Worm (Caenorhabditis elegans) whole organism, L4 larva: Measurements from ENCODE around the gene C30E1.4.

Source experiments
- F10B5.3 ChIP-seq: sonication (generic microtip); optimal IDR thresholded peaks from 2 replicates; lab custom pipeline; 2016; ENCODE audit warnings: mild to moderate bottlenecking, missing genetic modification characterization, missing compliant biosample characterization
- F44E2.7 ChIP-seq: fragments of 200-800 bp; sonication (Bioruptor generic); IDR thresholded peaks from 2 replicates; pipeline ENCODE4 v2.1.2; 2022; ENCODE audit warnings: missing genetic modification characterization, missing compliant biosample characterization
- R02D3.7 ChIP-seq: fragments of 150-350 bp; sonication (generic microtip); optimal IDR thresholded peaks from 3 replicates; lab custom pipeline; 2014; ENCODE audit warnings: missing biosample characterization, missing genetic modification characterization
- Y105C5A.15 ChIP-seq: fragments of 200-800 bp; sonication (Bioruptor generic); IDR thresholded peaks from 2 replicates; pipeline ENCODE4 v1.3.6; 2022; ENCODE audit warnings: missing genetic modification characterization, missing compliant biosample characterization
- Y48G9A.11 ChIP-seq: fragments of 200-800 bp; sonication (Bioruptor generic); IDR thresholded peaks from 2 replicates; pipeline ENCODE4 v1.3.6; 2022; ENCODE audit warnings: missing genetic modification reagents, missing genetic modification characterization, missing compliant biosample characterization
- Y5F2A.4 ChIP-seq: fragments of 200-800 bp; sonication (Bioruptor generic); optimal IDR thresholded peaks from 2 replicates; lab custom pipeline; 2018; ENCODE audit warnings: mild to moderate bottlenecking, missing genetic modification characterization, missing compliant biosample characterization
- Y75B8A.6 ChIP-seq: fragments of 200-800 bp; sonication (Bioruptor generic); IDR thresholded peaks from 2 replicates; pipeline ENCODE4 v1.3.6; 2022; ENCODE audit warnings: missing genetic modification reagents, missing genetic modification characterization, missing compliant biosample characterization
- ZK546.5 ChIP-seq, 2 experiments: sonication (generic microtip); optimal IDR thresholded peaks; 2 replicates each; lab custom pipeline; 2017; ENCODE audit warnings: missing biosample characterization in 2 of 2, missing genetic modification characterization in 2 of 2
- ama-1 ChIP-seq: fragments of 150-350 bp; optimal IDR thresholded peaks from 2 replicates; lab custom pipeline; 2014; ENCODE audit warnings: inconsistent platforms, mixed read lengths
- ceh-20 ChIP-seq: fragments of 200-800 bp; sonication (Bioruptor generic); IDR thresholded peaks from 2 replicates; pipeline ENCODE4 v1.3.6; 2022; ENCODE audit warnings: missing genetic modification reagents, missing genetic modification characterization, missing compliant biosample characterization
- ceh-28 ChIP-seq: fragments of 150-350 bp; optimal IDR thresholded peaks from 2 replicates; lab custom pipeline; 2014; ENCODE audit warnings: missing biosample characterization, missing genetic modification reagents, missing genetic modification characterization
- ceh-44 ChIP-seq: fragments of 200-800 bp; sonication (Bioruptor generic); IDR thresholded peaks from 2 replicates; pipeline ENCODE4 v1.3.6; 2022; ENCODE audit warnings: missing genetic modification reagents, missing genetic modification characterization, missing compliant biosample characterization
- ceh-82 ChIP-seq: sonication (generic microtip); optimal IDR thresholded peaks from 2 replicates; lab custom pipeline; 2017; ENCODE audit warnings: missing biosample characterization, missing genetic modification characterization
- daf-12 ChIP-seq: fragments of 150-350 bp; optimal IDR thresholded peaks from 2 replicates; lab custom pipeline; 2014; ENCODE audit warnings: missing biosample characterization, missing genetic modification reagents, missing genetic modification characterization
- daf-16 ChIP-seq, 3 experiments: sonication (generic microtip); optimal IDR thresholded peaks; 2 replicates each; lab custom pipeline; 2016 to 2017; ENCODE audit warnings: missing genetic modification characterization in 3 of 3, missing genetic modification reagents in 3 of 3, mild to moderate bottlenecking in 2 of 3, missing compliant biosample characterization in 2 of 3, missing biosample characterization in 1 of 3, moderate library complexity in 1 of 3
- daf-19 ChIP-seq: fragments of 200-800 bp; sonication (Bioruptor generic); conservative IDR thresholded peaks from 2 replicates; pipeline ENCODE4 v1.3.6; 2022; ENCODE audit warnings: missing genetic modification characterization, missing compliant biosample characterization
- daf-8 ChIP-seq: fragments of 200-800 bp; sonication (Bioruptor generic); IDR thresholded peaks from 2 replicates; pipeline ENCODE4 v1.3.6; 2022; ENCODE audit warnings: missing genetic modification characterization, missing compliant biosample characterization
- dmd-8 ChIP-seq: fragments of 200-800 bp; sonication (Bioruptor generic); IDR thresholded peaks from 2 replicates; pipeline ENCODE4 v1.3.6; 2022; ENCODE audit warnings: missing genetic modification characterization, missing compliant biosample characterization
- duxl-1 ChIP-seq: sonication (generic microtip); optimal IDR thresholded peaks from 2 replicates; lab custom pipeline; 2016; ENCODE audit warnings: mild to moderate bottlenecking, missing genetic modification characterization, moderate library complexity, missing compliant biosample characterization; ENCODE audit not compliant: poor library complexity
- fkh-10 ChIP-seq: fragments of 150-350 bp; optimal IDR thresholded peaks from 2 replicates; lab custom pipeline; 2014; ENCODE audit warnings: missing biosample characterization, missing genetic modification reagents, missing genetic modification characterization
- fos-1 ChIP-seq: fragments of 150-350 bp; optimal IDR thresholded peaks from 2 replicates; lab custom pipeline; 2014; ENCODE audit warnings: missing biosample characterization, missing genetic modification characterization
- hif-1 ChIP-seq, 2 experiments: sonication (generic microtip); optimal IDR thresholded peaks; 2 replicates each; lab custom pipeline; 2016 to 2017; ENCODE audit warnings: missing compliant biosample characterization in 2 of 2, missing genetic modification characterization in 2 of 2, missing genetic modification reagents in 2 of 2, missing genotype in 2 of 2, mild to moderate bottlenecking in 1 of 2
- hmg-1.1 ChIP-seq: fragments of 200-800 bp; sonication (Bioruptor generic); IDR thresholded peaks from 2 replicates; pipeline ENCODE4 v1.3.6; 2022; ENCODE audit warnings: missing genetic modification reagents, missing genetic modification characterization, missing compliant biosample characterization
- lim-7 ChIP-seq: fragments of 200-800 bp; sonication (Bioruptor generic); IDR thresholded peaks from 2 replicates; pipeline ENCODE4 v1.3.6; 2022; ENCODE audit warnings: missing genetic modification characterization, missing compliant biosample characterization
- lin-15B ChIP-seq: fragments of 150-350 bp; sonication (generic microtip); optimal IDR thresholded peaks from 3 replicates; lab custom pipeline; 2014; ENCODE audit warnings: missing biosample characterization, missing genetic modification characterization
- lin-29 ChIP-seq: fragments of 200-800 bp; sonication (Bioruptor generic); IDR thresholded peaks from 2 replicates; pipeline ENCODE4 v1.3.6; 2022; ENCODE audit warnings: missing genetic modification reagents, missing genetic modification characterization, missing compliant biosample characterization
- lin-38 ChIP-seq: fragments of 200-800 bp; sonication (Bioruptor generic); IDR thresholded peaks from 2 replicates; pipeline ENCODE4 v1.3.6; 2022; ENCODE audit warnings: missing genetic modification reagents, missing genetic modification characterization, missing compliant biosample characterization
- lin-39 ChIP-seq: fragments of 150-350 bp; optimal IDR thresholded peaks from 2 replicates; lab custom pipeline; 2014; ENCODE audit warnings: missing biosample characterization, missing genetic modification reagents, missing genetic modification characterization
- lir-3 ChIP-seq: sonication (generic microtip); optimal IDR thresholded peaks from 2 replicates; lab custom pipeline; 2016; ENCODE audit warnings: mild to moderate bottlenecking, missing genetic modification characterization, missing compliant biosample characterization
- madf-5 ChIP-seq, 2 experiments: fragments of 200-800 bp; sonication (Bioruptor generic); IDR thresholded peaks; 2 replicates each; pipeline ENCODE4 v1.3.6; 2022; ENCODE audit warnings: missing compliant biosample characterization in 2 of 2, missing genetic modification characterization in 2 of 2
- madf-9 ChIP-seq: fragments of 200-800 bp; sonication (Bioruptor generic); conservative IDR thresholded peaks from 2 replicates; pipeline ENCODE4 v1.3.6; 2022; ENCODE audit warnings: missing genetic modification reagents, missing genetic modification characterization, missing compliant biosample characterization
- mdt-29 ChIP-seq: fragments of 200-800 bp; sonication (Bioruptor generic); IDR thresholded peaks from 2 replicates; pipeline ENCODE4 v1.3.6; 2022; ENCODE audit warnings: missing genetic modification reagents, missing genetic modification characterization, missing compliant biosample characterization
- mep-1 ChIP-seq: fragments of 150-350 bp; sonication (generic microtip); optimal IDR thresholded peaks from 3 replicates; lab custom pipeline; 2014; ENCODE audit warnings: missing biosample characterization, missing genetic modification characterization
- mes-2 ChIP-seq: sonication (generic microtip); optimal IDR thresholded peaks from 2 replicates; lab custom pipeline; 2016; ENCODE audit warnings: missing genotype, mild to moderate bottlenecking, missing genetic modification characterization, missing compliant biosample characterization; ENCODE audit not compliant: poor library complexity, severe bottlenecking
- mxl-2 ChIP-seq: fragments of 200-800 bp; sonication (Bioruptor generic); conservative IDR thresholded peaks from 2 replicates; pipeline ENCODE4 v1.3.6; 2022; ENCODE audit warnings: missing genetic modification reagents, missing genetic modification characterization, missing compliant biosample characterization
- nhr-25 ChIP-seq: sonication (generic microtip); optimal IDR thresholded peaks from 2 replicates; lab custom pipeline; 2017; ENCODE audit warnings: missing genetic modification characterization, mild to moderate bottlenecking, missing compliant biosample characterization, antibody characterized with exemption, moderate library complexity, borderline replicate concordance; ENCODE audit not compliant: insufficient read depth
- nhr-48 ChIP-seq: sonication (generic microtip); optimal IDR thresholded peaks from 2 replicates; lab custom pipeline; 2016; ENCODE audit warnings: mild to moderate bottlenecking, missing genetic modification characterization, missing compliant biosample characterization
- nhr-76 ChIP-seq: fragments of 150-350 bp; optimal IDR thresholded peaks from 2 replicates; lab custom pipeline; 2014; ENCODE audit warnings: missing biosample characterization, missing genetic modification characterization
- nhr-77 ChIP-seq: fragments of 150-350 bp; optimal IDR thresholded peaks from 2 replicates; lab custom pipeline; 2014; ENCODE audit warnings: missing biosample characterization, missing genetic modification characterization
- pha-4 ChIP-seq, 2 experiments: fragments of 150-350 bp in 1 of 2; fragments of 200-800 bp in 1 of 2; sonication (Bioruptor generic) in 1 of 2; IDR thresholded peaks in 1 of 2; optimal IDR thresholded peaks in 1 of 2; 2 replicates each; pipeline versions ENCODE4 v1.3.6 to Lab custom; 2014 to 2022; ENCODE audit warnings: missing genetic modification characterization in 2 of 2, missing genetic modification reagents in 2 of 2, missing biosample characterization in 1 of 2, missing compliant biosample characterization in 1 of 2
- php-3 ChIP-seq: fragments of 200-800 bp; sonication (Bioruptor generic); IDR thresholded peaks from 2 replicates; pipeline ENCODE4 v1.3.6; 2022; ENCODE audit warnings: missing genetic modification reagents, missing genetic modification characterization, missing compliant biosample characterization
- pqm-1 ChIP-seq: sonication (generic microtip); optimal IDR thresholded peaks from 2 replicates; lab custom pipeline; 2017; ENCODE audit warnings: missing biosample characterization, missing genetic modification characterization
- rbr-2 ChIP-seq: sonication (generic microtip); optimal IDR thresholded peaks from 2 replicates; lab custom pipeline; 2016; ENCODE audit warnings: missing genotype, missing genetic modification characterization, missing compliant biosample characterization
- skn-1 ChIP-seq: fragments of 150-350 bp; optimal IDR thresholded peaks from 2 replicates; lab custom pipeline; 2014; ENCODE audit warnings: missing biosample characterization, missing genetic modification characterization
- tag-97 ChIP-seq: fragments of 200-800 bp; sonication (Bioruptor generic); IDR thresholded peaks from 2 replicates; pipeline ENCODE4 v1.3.6; 2022; ENCODE audit warnings: missing genetic modification characterization, missing compliant biosample characterization
- unc-130 ChIP-seq: sonication (generic microtip); optimal IDR thresholded peaks from 2 replicates; lab custom pipeline; 2016; ENCODE audit warnings: missing genetic modification reagents, missing genetic modification characterization, missing compliant biosample characterization
- vab-7 ChIP-seq: fragments of 200-800 bp; sonication (Bioruptor generic); IDR thresholded peaks from 2 replicates; pipeline ENCODE4 v1.3.6; 2022; ENCODE audit warnings: missing genetic modification reagents, missing genetic modification characterization, missing compliant biosample characterization
- zfp-2 ChIP-seq: sonication (generic microtip); optimal IDR thresholded peaks from 2 replicates; lab custom pipeline; 2016; ENCODE audit warnings: mild to moderate bottlenecking, missing genetic modification characterization, missing compliant biosample characterization
- zip-11 ChIP-seq: fragments of 200-800 bp; sonication (Bioruptor generic); IDR thresholded peaks from 2 replicates; pipeline ENCODE4 v1.3.6; 2022; ENCODE audit warnings: missing genetic modification characterization, missing compliant biosample characterization
- ztf-7 ChIP-seq: fragments of 150-350 bp; optimal IDR thresholded peaks from 2 replicates; lab custom pipeline; 2014; ENCODE audit warnings: missing biosample characterization, missing genetic modification characterization

Gene C30E1.4

ce11 chrX:16930663-16931097, 6.9 kb downstream of the C30E1.4 start:
- TF ChIP-seq vab-7 (GFP tag; lab: Robert Waterston, UW) = peak; percentile 61; the same call in 1 of the 2 replicates
- TF ChIP-seq Y105C5A.15 (GFP tag; lab: Robert Waterston, UW) = no peak
- TF ChIP-seq php-3 = peak; percentile 76
- no peak for TF ChIP-seq unc-130 (GFP tag; lab: Kevin White, UChicago)
- TF ChIP-seq pqm-1 (tag; lab: Kevin White, UChicago) = no peak
- peak; percentile 70 for TF ChIP-seq pha-4 (GFP tag; IDR thresholded peaks at IDR 0.05; lab: Robert Waterston, UW)
- TF ChIP-seq pha-4 (tag; optimal IDR thresholded peaks at IDR 0.05; lab: Kevin White, UChicago) = peak; percentile 96
- TF ChIP-seq ztf-7 (tag; lab: Kevin White, UChicago) = peak; percentile 55
- TF ChIP-seq daf-19 (GFP tag; lab: Robert Waterston, UW) = no peak
- peak in 1 of 2 experiments; percentile 84 for TF ChIP-seq hif-1 (tag; optimal IDR thresholded peaks at IDR 0.05; lab: Kevin White, UChicago)
- TF ChIP-seq duxl-1 (tag; lab: Kevin White, UChicago) = peak; percentile 59
- no peak for TF ChIP-seq nhr-25 (tag; lab: Kevin White, UChicago)
- TF ChIP-seq lin-15B (tag; lab: Kevin White, UChicago) = no peak
- peak; percentile 80 for TF ChIP-seq mes-2 (tag; lab: Kevin White, UChicago)
- peak; percentile 67 for TF ChIP-seq Y48G9A.11 (GFP tag; lab: Robert Waterston, UW)
- TF ChIP-seq F44E2.7 (GFP tag; lab: Robert Waterston, UW) = peak; percentile 80; the same call in 1 of the 2 replicates
- peak; percentile 8 for TF ChIP-seq nhr-48 (tag; lab: Kevin White, UChicago)
- peak; percentile 40 for TF ChIP-seq R02D3.7 (tag; lab: Kevin White, UChicago)
- TF ChIP-seq nhr-77 = peak; percentile 94
- no peak for TF ChIP-seq fkh-10 (GFP tag; lab: Kevin White, UChicago)
- TF ChIP-seq rbr-2 (tag; lab: Kevin White, UChicago) = no peak
- peak; percentile 44 for TF ChIP-seq lin-29 (GFP tag; lab: Robert Waterston, UW)
- no peak for TF ChIP-seq skn-1 (tag; lab: Kevin White, UChicago)
- peak; percentile 70; the same call in 1 of the 2 replicates for TF ChIP-seq ceh-20 (GFP tag; lab: Robert Waterston, UW)
- TF ChIP-seq dmd-8 (GFP tag; lab: Robert Waterston, UW) = no peak
- TF ChIP-seq ZK546.5 (tag; optimal IDR thresholded peaks at IDR 0.05; lab: Kevin White, UChicago) = peak in 1 of 2 experiments; percentile 42
- no peak for TF ChIP-seq nhr-76 (tag; lab: Kevin White, UChicago)
- peak; percentile 78 for TF ChIP-seq mep-1 (tag; lab: Kevin White, UChicago)
- TF ChIP-seq ama-1 (lab: Kevin White, UChicago) = peak; percentile 99
- no peak for TF ChIP-seq fos-1 (tag; lab: Kevin White, UChicago)
- TF ChIP-seq mdt-29 (GFP tag; lab: Robert Waterston, UW) = peak; percentile 81
- TF ChIP-seq madf-5 (GFP tag; IDR thresholded peaks at IDR 0.05; lab: Robert Waterston, UW) = peak; percentile 71 to 88
- no peak for TF ChIP-seq lin-39 (tag; lab: Kevin White, UChicago)
- peak; percentile 44; the same call in 1 of the 2 replicates for TF ChIP-seq zip-11 (GFP tag; lab: Robert Waterston, UW)
- no peak for TF ChIP-seq zfp-2
- peak; percentile 42 for TF ChIP-seq lin-38 (GFP tag; lab: Robert Waterston, UW)
- no peak for TF ChIP-seq daf-16 (GFP tag; optimal IDR thresholded peaks at IDR 0.05; lab: Kevin White, UChicago)
- TF ChIP-seq daf-16 (tag; optimal IDR thresholded peaks at IDR 0.05; lab: Kevin White, UChicago) = peak; percentile 12
- no peak for TF ChIP-seq daf-12 (tag; lab: Kevin White, UChicago)
- TF ChIP-seq ceh-28 (tag; lab: Kevin White, UChicago) = no peak
- TF ChIP-seq lim-7 = peak; percentile 95
- TF ChIP-seq Y5F2A.4 (GFP tag; lab: Kevin White, UChicago) = peak; percentile 44
- no peak for TF ChIP-seq ceh-82
- TF ChIP-seq ceh-44 (GFP tag; lab: Robert Waterston, UW) = peak; percentile 33; the same call in 1 of the 2 replicates
- TF ChIP-seq tag-97 (GFP tag; lab: Robert Waterston, UW) = 0 out of 2 replicates have a peak, but pooled peaks have one; percentile 67
- peak; percentile 65; the same call in 1 of the 2 replicates for TF ChIP-seq mxl-2
- no peak for TF ChIP-seq daf-8
- TF ChIP-seq hmg-1.1 = peak; percentile 48
- no peak for TF ChIP-seq lir-3 (tag; lab: Kevin White, UChicago)
- TF ChIP-seq F10B5.3 = no peak
- TF ChIP-seq Y75B8A.6 (GFP tag; lab: Robert Waterston, UW) = no peak; the same call in 1 of the 2 replicates
- peak; percentile 77 for TF ChIP-seq madf-9 (GFP tag; lab: Robert Waterston, UW)
